Worm (Caenorhabditis elegans) whole organism, early embryonic: ENCODE data around the gene K09E4.1.

Experiments used
- aly-1 ChIP-seq: sonication (generic microtip); optimal IDR thresholded peaks from 2 replicates; lab custom pipeline; 2016; ENCODE audit warnings: missing genetic modification characterization, missing compliant biosample characterization
- ama-1 ChIP-seq: fragments of 150-350 bp; optimal IDR thresholded peaks from 2 replicates; lab custom pipeline; 2014
- ceh-13 ChIP-seq: fragments of 200-800 bp; sonication (Bioruptor generic); optimal IDR thresholded peaks from 2 replicates; lab custom pipeline; 2018; ENCODE audit warnings: mild to moderate bottlenecking, missing genetic modification characterization, missing compliant biosample characterization
- ets-7 ChIP-seq: sonication (generic microtip); optimal IDR thresholded peaks from 2 replicates; lab custom pipeline; 2016; ENCODE audit warnings: missing genotype, missing genetic modification characterization, missing compliant biosample characterization
- pes-1 ChIP-seq: fragments of 200-800 bp; sonication (Bioruptor generic); IDR thresholded peaks from 2 replicates; pipeline ENCODE4 v1.3.6; 2022; ENCODE audit warnings: missing genetic modification reagents, missing genetic modification characterization, missing compliant biosample characterization
- tbx-37 ChIP-seq: fragments of 200-800 bp; sonication (Bioruptor generic); conservative IDR thresholded peaks from 2 replicates; pipeline ENCODE4 v1.3.6; 2022; ENCODE audit warnings: missing genetic modification reagents, missing genetic modification characterization, missing compliant biosample characterization

DNA sequence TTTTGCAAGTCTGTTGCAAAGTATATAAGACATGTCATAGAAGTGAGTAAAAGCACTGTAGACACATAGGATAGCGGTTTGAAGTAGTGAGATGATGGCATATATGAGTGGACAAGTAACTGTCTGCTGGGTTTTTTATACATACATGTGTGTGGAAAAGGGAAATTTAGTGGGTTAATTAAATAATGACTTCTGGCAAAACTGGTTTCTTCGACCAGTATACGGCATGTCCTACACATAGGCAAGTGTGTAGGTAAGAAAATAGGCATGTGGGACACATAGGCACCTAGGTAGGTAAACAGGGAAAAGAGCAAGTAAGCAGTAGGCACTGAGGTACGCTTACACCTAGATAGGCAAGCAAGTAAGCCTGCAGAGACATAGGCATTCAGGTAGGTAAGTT, 43.0 kb upstream of the K09E4.1 start, which contains the start of gene col-87:
- TF ChIP-seq ama-1 (lab: Kevin White, UChicago), result no peak
- no peak for TF ChIP-seq pes-1 (GFP tag; lab: Robert Waterston, UW)
- TF ChIP-seq tbx-37 (GFP tag; lab: Robert Waterston, UW), result no peak
- no peak for TF ChIP-seq aly-1 (tag; lab: Kevin White, UChicago)
- TF ChIP-seq ets-7 (tag; lab: Kevin White, UChicago), result no peak
- no peak for TF ChIP-seq ceh-13
